Worm (Caenorhabditis elegans): ENCODE results near the gene K11D12.12.

ce11 chrV:5036364-5036763 is 15.7 kb upstream of the K11D12.12 start, which contains the start of gene K11D12.7:
- no peak for TF ChIP-seq F49E8.2 (tag; optimal IDR thresholded peaks at IDR 0.05; ENCODE audit: insufficient read depth)
- TF ChIP-seq ztf-18 (tag; optimal IDR thresholded peaks at IDR 0.05), result no peak
- no peak for TF ChIP-seq snpc-4 (GFP tag; optimal IDR thresholded peaks at IDR 0.05)
- no peak for TF ChIP-seq snpc-4 (tag; optimal IDR thresholded peaks at IDR 0.05)
- TF ChIP-seq madf-3 (GFP tag; IDR thresholded peaks at IDR 0.05), result no peak

Measured in whole organism, young adult.